Worm (Caenorhabditis elegans) whole organism, L2 larva: Measurements from ENCODE around the gene cccp-1.

ENCODE experiments used
- ama-1 ChIP-seq: fragments of 150-350 bp; optimal IDR thresholded peaks from 2 replicates; lab custom pipeline; 2018; ENCODE audit warnings: inconsistent platforms
- egl-27 ChIP-seq: sonication (generic microtip); optimal IDR thresholded peaks from 3 replicates; lab custom pipeline; 2017; ENCODE audit warnings: missing biosample characterization, missing genetic modification reagents, missing genetic modification characterization
- elt-1 ChIP-seq: fragments of 150-350 bp; optimal IDR thresholded peaks from 2 replicates; lab custom pipeline; 2014; ENCODE audit warnings: missing biosample characterization, missing genetic modification characterization
- lin-39 ChIP-seq: fragments of 150-350 bp; optimal IDR thresholded peaks from 2 replicates; lab custom pipeline; 2014; ENCODE audit warnings: missing biosample characterization, missing genetic modification reagents, missing genetic modification characterization
- nhr-11 ChIP-seq: fragments of 150-350 bp; optimal IDR thresholded peaks from 2 replicates; lab custom pipeline; 2014; ENCODE audit warnings: missing biosample characterization, missing genetic modification characterization
- nhr-237 ChIP-seq: fragments of 150-350 bp; optimal IDR thresholded peaks from 2 replicates; lab custom pipeline; 2014; ENCODE audit warnings: missing biosample characterization, missing genetic modification characterization
- nhr-77 ChIP-seq: fragments of 150-350 bp; optimal IDR thresholded peaks from 2 replicates; lab custom pipeline; 2014; ENCODE audit warnings: missing biosample characterization, missing genetic modification characterization
- ztf-11 ChIP-seq: sonication (generic microtip); optimal IDR thresholded peaks from 2 replicates; lab custom pipeline; 2017; ENCODE audit warnings: missing biosample characterization, missing genetic modification characterization
- ztf-4 ChIP-seq: fragments of 150-350 bp; optimal IDR thresholded peaks from 2 replicates; lab custom pipeline; 2014; ENCODE audit warnings: missing biosample characterization, missing genetic modification characterization

ce11 chrIII:12517674-12518073 is 45.0 kb downstream of the cccp-1 start:
- TF ChIP-seq elt-1 (tag; lab: Kevin White, UChicago) (no peak), egl-27 (tag; lab: Kevin White, UChicago) (no peak), lin-39 (tag; lab: Kevin White, UChicago) (no peak), ztf-11 (no peak), ama-1 (lab: Kevin White, UChicago) (no peak), nhr-77 (no peak), nhr-11 (tag; lab: Kevin White, UChicago) (no peak), ztf-4 (tag; lab: Kevin White, UChicago) (no peak), nhr-237 (tag; lab: Kevin White, UChicago) (no peak)
